Worm (Caenorhabditis elegans): Measurements from ENCODE around the gene panl-3.

Gene panl-3

ce11 chrIII:9786776-9787175 is 32.1 kb upstream of the panl-3 start:
- TF ChIP-seq dve-1 (tag; optimal IDR thresholded peaks at IDR 0.05) (no peak), elt-2 (tag; optimal IDR thresholded peaks at IDR 0.05) (peak; percentile 79)

- peak; percentile 84 for TF ChIP-seq nfya-1 (tag; optimal IDR thresholded peaks at IDR 0.05)
- no peak for TF ChIP-seq npax-4 (tag; optimal IDR thresholded peaks at IDR 0.05)
These were observed 29.8 kb upstream of the panl-3 start for ce11 chrIII:9789083-9789482.

- TF ChIP-seq hlh-6 (tag; optimal IDR thresholded peaks at IDR 0.05) (no peak), nfya-1 (tag; optimal IDR thresholded peaks at IDR 0.05) (peak; percentile 51)
These were observed 29.2 kb upstream of the panl-3 start, which contains the start of gene R10E11.5 for ce11 chrIII:9789607-9790073. R10E11.5 (minus strand) TSS chrIII:9789657.

- TF ChIP-seq eyg-1 (tag; optimal IDR thresholded peaks at IDR 0.05) (no peak), pha-2 (tag; optimal IDR thresholded peaks at IDR 0.05) (no peak), ceh-2 (tag; optimal IDR thresholded peaks at IDR 0.05) (no peak), pax-1 (tag; optimal IDR thresholded peaks at IDR 0.05) (no peak), ama-1 (optimal IDR thresholded peaks at IDR 0.05) (no peak), gmeb-2 (tag; optimal IDR thresholded peaks at IDR 0.05) (no peak), fkh-10 (GFP tag; optimal IDR thresholded peaks at IDR 0.05) (no peak), hlh-13 (GFP tag; optimal IDR thresholded peaks at IDR 0.05) (no peak), unc-55 (GFP tag; optimal IDR thresholded peaks at IDR 0.05) (no peak)
These were observed 25.1 kb upstream of the panl-3 start, which contains the start of the genes R10E11.9 and mcm-6 for ce11 chrIII:9793592-9794417. R10E11.9 (minus strand) TSS chrIII:9793642. mcm-6 (plus strand) TSS chrIII:9794367.

ce11 chrIII:9796448-9796847 is 22.4 kb upstream of the panl-3 start, which contains the start of gene srxa-10:
srxa-10 (minus strand) TSS chrIII:9796548.
- TF ChIP-seq ceh-24 (tag; optimal IDR thresholded peaks at IDR 0.05) (no peak), mec-3 (tag; optimal IDR thresholded peaks at IDR 0.05; ENCODE audit: borderline replicate concordance) (no peak), unc-86 (tag; optimal IDR thresholded peaks at IDR 0.05) (no peak), fax-1 (tag; optimal IDR thresholded peaks at IDR 0.05) (no peak), K09A11.1 (tag; optimal IDR thresholded peaks at IDR 0.05; ENCODE audit: insufficient read depth) (no peak), ceh-22 (tag; optimal IDR thresholded peaks at IDR 0.05) (no peak), ceh-48 (tag; optimal IDR thresholded peaks at IDR 0.05) (no peak), hlh-15 (tag; optimal IDR thresholded peaks at IDR 0.05) (no peak), ceh-19 (GFP tag; optimal IDR thresholded peaks at IDR 0.05) (no peak)

ce11 chrIII:9798478-9799157 is 20.2 kb upstream of the panl-3 start, which contains the start of gene ZK632.2:
ZK632.2 (plus strand) TSS chrIII:9799107.
- TF ChIP-seq che-1 (tag; optimal IDR thresholded peaks at IDR 0.05) (no peak), lim-6 (tag; optimal IDR thresholded peaks at IDR 0.05) (no peak), odd-2 (tag; optimal IDR thresholded peaks at IDR 0.05) (no peak), dve-1 (tag; optimal IDR thresholded peaks at IDR 0.05) (no peak), fkh-10 (GFP tag; optimal IDR thresholded peaks at IDR 0.05) (no peak), pha-2 (tag; optimal IDR thresholded peaks at IDR 0.05) (no peak), hlh-15 (tag; optimal IDR thresholded peaks at IDR 0.05) (no peak), K02D7.2 (tag; optimal IDR thresholded peaks at IDR 0.05) (no peak), K09A11.1 (tag; optimal IDR thresholded peaks at IDR 0.05; ENCODE audit: insufficient read depth) (no peak), ceh-24 (tag; optimal IDR thresholded peaks at IDR 0.05) (no peak), F13H6.1 (tag; optimal IDR thresholded peaks at IDR 0.05) (no peak)

All from whole organism, late embryonic.